Fruit fly (Drosophila melanogaster) whole organism, embryonic: Measurements from ENCODE around the gene CG13947.

ENCODE experiments used
- Asciz ChIP-seq: fragments of 200-800 bp; sonication (Bioruptor generic); optimal IDR thresholded peaks from 2 replicates; lab custom pipeline; 2017; ENCODE audit warnings: missing biosample characterization, mild to moderate bottlenecking, missing genetic modification characterization, missing genetic modification reagents
- CG10654 ChIP-seq: fragments of 200-800 bp; sonication (Bioruptor generic); optimal IDR thresholded peaks from 2 replicates; lab custom pipeline; 2016; ENCODE audit warnings: missing biosample characterization, missing genetic modification characterization
- CG10979 ChIP-seq: fragments of 200-800 bp; sonication (Bioruptor generic); optimal IDR thresholded peaks from 2 replicates; lab custom pipeline; 2018; ENCODE audit warnings: missing biosample characterization, mild to moderate bottlenecking, missing genetic modification characterization, moderate library complexity
- CG11696 ChIP-seq: fragments of 200-800 bp; sonication (Bioruptor generic); IDR thresholded peaks from 2 replicates; pipeline ENCODE4 v1.3.6; 2022; ENCODE audit warnings: missing biosample characterization, missing genetic modification characterization
- CG12071 ChIP-seq: fragments of 200-800 bp; sonication (Bioruptor generic); optimal IDR thresholded peaks from 3 replicates; lab custom pipeline; 2018; ENCODE audit warnings: missing biosample characterization, mild to moderate bottlenecking, missing genetic modification characterization
- CG12219 ChIP-seq: fragments of 200-800 bp; sonication (Bioruptor generic); optimal IDR thresholded peaks from 3 replicates; lab custom pipeline; 2018; ENCODE audit warnings: missing biosample characterization, mild to moderate bottlenecking, missing genetic modification characterization
- CG13287 ChIP-seq: fragments of 200-800 bp; sonication (Bioruptor generic); IDR thresholded peaks from 2 replicates; pipeline ENCODE4 v1.3.6; 2022; ENCODE audit warnings: missing biosample characterization, missing genetic modification characterization; ENCODE audit not compliant: partially characterized antibody
- CG13775 ChIP-seq: fragments of 200-800 bp; sonication (Bioruptor generic); optimal IDR thresholded peaks from 3 replicates; lab custom pipeline; 2017; ENCODE audit warnings: missing biosample characterization, mild to moderate bottlenecking, missing genetic modification characterization
- CG14667 ChIP-seq: fragments of 200-800 bp; sonication (Bioruptor generic); IDR thresholded peaks from 2 replicates; pipeline ENCODE4 v1.3.6; 2022; ENCODE audit warnings: missing biosample characterization, missing genetic modification characterization
- CG14965 ChIP-seq: fragments of 200-800 bp; sonication (Bioruptor generic); optimal IDR thresholded peaks from 2 replicates; lab custom pipeline; 2016; ENCODE audit warnings: missing biosample characterization, missing genetic modification characterization, borderline replicate concordance
- CG15011 ChIP-seq: fragments of 200-800 bp; sonication (Bioruptor generic); optimal IDR thresholded peaks from 3 replicates; lab custom pipeline; 2018; ENCODE audit warnings: missing biosample characterization, mild to moderate bottlenecking, missing genetic modification characterization
- CG15514 ChIP-seq: fragments of 200-800 bp; sonication (Bioruptor generic); optimal IDR thresholded peaks from 3 replicates; lab custom pipeline; 2017; ENCODE audit warnings: missing biosample characterization, missing genetic modification characterization, mild to moderate bottlenecking, moderate library complexity, missing genetic modification reagents
- CG16815 ChIP-seq: fragments of 200-800 bp; sonication (Bioruptor generic); optimal IDR thresholded peaks from 3 replicates; lab custom pipeline; 2017; ENCODE audit warnings: missing biosample characterization, mild to moderate bottlenecking, missing genetic modification characterization
- CG17829 ChIP-seq: fragments of 200-800 bp; optimal IDR thresholded peaks from 2 replicates; lab custom pipeline; 2019; ENCODE audit warnings: missing biosample characterization, mild to moderate bottlenecking, missing genetic modification characterization, moderate library complexity
- CG1832 ChIP-seq: fragments of 200-800 bp; sonication (Bioruptor generic); optimal IDR thresholded peaks from 2 replicates; lab custom pipeline; 2017; ENCODE audit warnings: missing biosample characterization, mild to moderate bottlenecking, missing genetic modification characterization, inconsistent platforms
- CG30403 ChIP-seq: fragments of 200-800 bp; sonication (Bioruptor generic); optimal IDR thresholded peaks from 3 replicates; lab custom pipeline; 2016; ENCODE audit warnings: missing biosample characterization, missing genetic modification characterization
- CG34422 ChIP-seq: fragments of 200-800 bp; sonication (Bioruptor generic); IDR thresholded peaks from 3 replicates; pipeline ENCODE4 v1.3.6; 2022; ENCODE audit warnings: missing biosample characterization, missing genetic modification characterization
- CG4328 ChIP-seq: fragments of 200-800 bp; sonication (Bioruptor generic); optimal IDR thresholded peaks from 3 replicates; lab custom pipeline; 2017; ENCODE audit warnings: missing biosample characterization, missing genetic modification reagents, missing genetic modification characterization
- CG4707 ChIP-seq: fragments of 200-800 bp; sonication (Bioruptor generic); optimal IDR thresholded peaks from 2 replicates; lab custom pipeline; 2018; ENCODE audit warnings: missing biosample characterization, mild to moderate bottlenecking, missing genetic modification characterization, moderate library complexity
- CG5180 ChIP-seq: fragments of 200-800 bp; sonication (Bioruptor generic); optimal IDR thresholded peaks from 3 replicates; lab custom pipeline; 2017; ENCODE audit warnings: missing biosample characterization, missing genetic modification characterization, mild to moderate bottlenecking, moderate library complexity, missing genetic modification reagents
- CG6813 ChIP-seq: fragments of 200-800 bp; sonication (Bioruptor generic); optimal IDR thresholded peaks from 2 replicates; lab custom pipeline; 2017; ENCODE audit warnings: missing biosample characterization, missing genetic modification characterization, mild to moderate bottlenecking, moderate library complexity, missing genetic modification reagents
- CG7556 ChIP-seq: fragments of 200-800 bp; sonication (Bioruptor generic); optimal IDR thresholded peaks from 2 replicates; lab custom pipeline; 2017; ENCODE audit warnings: missing biosample characterization, mild to moderate bottlenecking, missing genetic modification characterization
- CG7928 ChIP-seq: fragments of 200-800 bp; sonication (Bioruptor generic); optimal IDR thresholded peaks from 2 replicates; lab custom pipeline; 2017; ENCODE audit warnings: missing biosample characterization, mild to moderate bottlenecking, missing genetic modification characterization
- Dad ChIP-seq: fragments of 200-800 bp; sonication (Bioruptor generic); optimal IDR thresholded peaks from 3 replicates; lab custom pipeline; 2016; ENCODE audit warnings: missing biosample characterization, missing genetic modification characterization
- Dbx ChIP-seq: fragments of 200-800 bp; sonication (Bioruptor generic); IDR thresholded peaks from 3 replicates; pipeline ENCODE4 v1.3.6; 2022; ENCODE audit warnings: missing biosample characterization, missing genetic modification characterization
- Dfd ChIP-seq, 2 experiments: fragments of >200 bp; optimal IDR thresholded peaks; 2 replicates each; lab custom pipeline; 2017; ENCODE audit warnings: missing biosample characterization in 2 of 2, missing genetic modification characterization in 2 of 2
- E2f1 ChIP-seq: fragments of 200-800 bp; sonication (Bioruptor generic); IDR thresholded peaks from 2 replicates; pipeline ENCODE4 v1.3.6; 2022; ENCODE audit warnings: missing biosample characterization, missing genetic modification characterization
- Fer3 ChIP-seq: fragments of 200-800 bp; sonication (Bioruptor generic); optimal IDR thresholded peaks from 2 replicates; lab custom pipeline; 2018; ENCODE audit warnings: missing biosample characterization, mild to moderate bottlenecking, missing genetic modification characterization, moderate library complexity
- HLH3B ChIP-seq: fragments of 200-800 bp; sonication (Bioruptor generic); IDR thresholded peaks from 2 replicates; pipeline ENCODE4 v1.3.6; 2022; ENCODE audit warnings: missing biosample characterization, missing genetic modification characterization
- HLH54F ChIP-seq: fragments of 200-800 bp; sonication (Bioruptor generic); optimal IDR thresholded peaks from 3 replicates; lab custom pipeline; 2016; ENCODE audit warnings: missing biosample characterization, missing genetic modification characterization
- Hr78 ChIP-seq, 2 experiments: fragments of 200-800 bp in 1 of 2; fragments of >200 bp in 1 of 2; sonication (Bioruptor generic) in 1 of 2; optimal IDR thresholded peaks; 2 replicates each; lab custom pipeline; 2017 to 2019; ENCODE audit warnings: missing biosample characterization in 2 of 2, missing genetic modification characterization in 2 of 2, mild to moderate bottlenecking in 1 of 2, moderate library complexity in 1 of 2
- Rfx ChIP-seq: fragments of 200-800 bp; sonication (Bioruptor generic); IDR thresholded peaks from 2 replicates; pipeline ENCODE4 v1.3.6; 2022; ENCODE audit warnings: missing biosample characterization, missing genetic modification characterization
- amos ChIP-seq: fragments of 200-800 bp; sonication (Bioruptor generic); IDR thresholded peaks from 2 replicates; pipeline ENCODE4 v1.3.6; 2022; ENCODE audit warnings: missing biosample characterization, missing genetic modification characterization; ENCODE audit not compliant: partially characterized antibody
- ase ChIP-seq: fragments of 200-800 bp; sonication (Bioruptor generic); IDR thresholded peaks from 3 replicates; pipeline ENCODE4 v1.3.6; 2022; ENCODE audit warnings: missing biosample characterization, missing genetic modification characterization
- caup ChIP-seq: fragments of 200-800 bp; sonication (Bioruptor generic); optimal IDR thresholded peaks from 3 replicates; lab custom pipeline; 2017; ENCODE audit warnings: missing biosample characterization, mild to moderate bottlenecking, missing genetic modification characterization, moderate library complexity; ENCODE audit not compliant: severe bottlenecking
- ci ChIP-seq: fragments of 200-800 bp; sonication (Bioruptor generic); IDR thresholded peaks from 3 replicates; pipeline ENCODE4 v1.3.6; 2022; ENCODE audit warnings: missing biosample characterization, missing genetic modification characterization
- esg ChIP-seq: fragments of 200-800 bp; sonication (Bioruptor generic); conservative IDR thresholded peaks from 2 replicates; pipeline ENCODE4 v1.3.6; 2022; ENCODE audit warnings: missing biosample characterization, missing genetic modification characterization
- fd64A ChIP-seq: fragments of 200-800 bp; sonication (Bioruptor generic); optimal IDR thresholded peaks from 3 replicates; lab custom pipeline; 2018; ENCODE audit warnings: missing biosample characterization, mild to moderate bottlenecking, missing genetic modification characterization
- grn ChIP-seq: fragments of 200-800 bp; sonication (Bioruptor generic); optimal IDR thresholded peaks from 3 replicates; lab custom pipeline; 2017; ENCODE audit warnings: missing biosample characterization, missing genetic modification characterization
- hb ChIP-seq: fragments of 200-800 bp; sonication (Bioruptor generic); IDR thresholded peaks from 3 replicates; pipeline ENCODE4 v1.3.6; 2022; ENCODE audit warnings: missing biosample characterization, missing genetic modification characterization; ENCODE audit not compliant: partially characterized antibody
- her ChIP-seq: fragments of 200-800 bp; sonication (Bioruptor generic); optimal IDR thresholded peaks from 2 replicates; lab custom pipeline; 2016; ENCODE audit warnings: missing biosample characterization, missing genetic modification characterization
- onecut ChIP-seq: fragments of 200-800 bp; sonication (Bioruptor generic); IDR thresholded peaks from 2 replicates; pipeline ENCODE4 v1.3.6; 2022; ENCODE audit warnings: missing biosample characterization, missing genetic modification characterization
- ranshi ChIP-seq: fragments of 200-800 bp; sonication (Bioruptor generic); IDR thresholded peaks from 2 replicates; pipeline ENCODE4 v1.3.6; 2022; ENCODE audit warnings: missing biosample characterization, missing genetic modification characterization
- row ChIP-seq: fragments of 200-800 bp; sonication (Bioruptor generic); IDR thresholded peaks from 3 replicates; pipeline ENCODE4 v1.3.6; 2022; ENCODE audit warnings: missing biosample characterization, missing genetic modification characterization
- scrt ChIP-seq: fragments of 200-800 bp; sonication (Bioruptor generic); optimal IDR thresholded peaks from 2 replicates; lab custom pipeline; 2018; ENCODE audit warnings: missing biosample characterization, mild to moderate bottlenecking, missing genetic modification characterization, moderate library complexity
- sr ChIP-seq: fragments of 200-800 bp; sonication (Bioruptor generic); IDR thresholded peaks from 3 replicates; pipeline ENCODE4 v1.3.6; 2022; ENCODE audit warnings: missing biosample characterization, missing genetic modification characterization
- stwl ChIP-seq: fragments of 200-800 bp; sonication (Bioruptor generic); optimal IDR thresholded peaks from 3 replicates; lab custom pipeline; 2018; ENCODE audit warnings: missing biosample characterization, mild to moderate bottlenecking, missing genetic modification characterization, moderate library complexity
- tgo ChIP-seq: fragments of 200-800 bp; sonication (Bioruptor generic); IDR thresholded peaks from 3 replicates; pipeline ENCODE4 v1.3.6; 2022; ENCODE audit warnings: missing biosample characterization, missing genetic modification characterization

The CG13947 gene

dm6 chr2L:740031-740430 lies 38.9 kb upstream of the CG13947 start (continued):
- TF ChIP-seq Dfd (GFP tag; optimal IDR thresholded peaks at IDR 0.05; lab: Kevin White, UChicago): peak in 1 of 2 experiments; percentile 63
- TF ChIP-seq fd64A: no peak
- TF ChIP-seq CG15011 (GFP tag; lab: Kevin White, UChicago): no peak
- peak; percentile 24; the same call in 1 of the 2 replicates for TF ChIP-seq CG14667
- no peak for TF ChIP-seq CG6813 (GFP tag; lab: Kevin White, UChicago)
- TF ChIP-seq Rfx: peak; percentile 65
- no peak for TF ChIP-seq Dbx
- no peak for TF ChIP-seq Fer3 (tag; lab: Kevin White, UChicago)
- TF ChIP-seq stwl (tag; lab: Kevin White, UChicago): peak; percentile 91
- TF ChIP-seq Hr78 (GFP tag; optimal IDR thresholded peaks at IDR 0.05; lab: Kevin White, UChicago): peak in 1 of 2 experiments; percentile 47
- TF ChIP-seq sr (GFP tag; lab: Robert Waterston, UW): no peak
- TF ChIP-seq CG7928 (GFP tag; lab: Kevin White, UChicago): no peak
- TF ChIP-seq CG14965 (GFP tag; lab: Kevin White, UChicago): no peak
- TF ChIP-seq tgo (GFP tag; lab: Robert Waterston, UW): no peak; the same call in 2 of the 3 replicates
- no peak for TF ChIP-seq CG12071 (GFP tag; lab: Kevin White, UChicago)
- TF ChIP-seq CG13287 (GFP tag; lab: Robert Waterston, UW): 0 out of 2 replicates have a peak, but pooled peaks have one; percentile 40
- TF ChIP-seq HLH54F (GFP tag; lab: Kevin White, UChicago): no peak
- peak; percentile 2 for TF ChIP-seq CG13775 (GFP tag; lab: Kevin White, UChicago)
- 0 out of 3 replicates have a peak, but pooled peaks have one; percentile 46 for TF ChIP-seq hb (GFP tag; lab: Robert Waterston, UW)
- no peak for TF ChIP-seq her (GFP tag; lab: Kevin White, UChicago)
- no peak for TF ChIP-seq grn (GFP tag; lab: Kevin White, UChicago)
- TF ChIP-seq CG34422: no peak

- TF ChIP-seq HLH3B (GFP tag; lab: Robert Waterston, UW): no peak
- TF ChIP-seq ase: no peak
- no peak for TF ChIP-seq E2f1 (GFP tag; lab: Robert Waterston, UW)
- no peak for TF ChIP-seq Asciz (GFP tag; lab: Kevin White, UChicago)
- no peak for TF ChIP-seq esg (GFP tag; lab: Robert Waterston, UW)
- TF ChIP-seq Dad (GFP tag; lab: Kevin White, UChicago): no peak
Observed at dm6 chr2L:744295-744694, 34.7 kb upstream of the CG13947 start, which contains the start of gene Eaat2. Eaat2 (minus strand) TSS chr2L:744395.

dm6 chr2L:745785-746184 lies 33.2 kb upstream of the CG13947 start:
- no peak for TF ChIP-seq CG11696
- no peak for TF ChIP-seq onecut
- peak; percentile 2 for TF ChIP-seq CG5180 (GFP tag; lab: Kevin White, UChicago)
- TF ChIP-seq CG7556 (GFP tag; lab: Kevin White, UChicago): peak; percentile 8
- peak; percentile 68; the same call in 2 of the 3 replicates for TF ChIP-seq ci (GFP tag; lab: Robert Waterston, UW)
- TF ChIP-seq CG15514 (GFP tag; lab: Kevin White, UChicago): peak; percentile 33
- no peak for TF ChIP-seq CG30403 (GFP tag; lab: Kevin White, UChicago)
- TF ChIP-seq row: peak; percentile 20; the same call in 1 of the 3 replicates
- peak; percentile 21 for TF ChIP-seq CG12219 (GFP tag; lab: Kevin White, UChicago)
- TF ChIP-seq scrt (GFP tag; lab: Kevin White, UChicago): peak; percentile 92
- TF ChIP-seq CG4328 (GFP tag; lab: Kevin White, UChicago): no peak
- TF ChIP-seq ranshi (GFP tag; lab: Robert Waterston, UW): no peak
- TF ChIP-seq caup (GFP tag; lab: Kevin White, UChicago): peak; percentile 28
- no peak for TF ChIP-seq amos
- no peak for TF ChIP-seq CG10979
- no peak for TF ChIP-seq CG10654 (GFP tag; lab: Kevin White, UChicago)
- no peak for TF ChIP-seq CG1832 (GFP tag; lab: Kevin White, UChicago)
- no peak for TF ChIP-seq CG16815 (GFP tag; lab: Kevin White, UChicago)
- no peak for TF ChIP-seq CG4707 (GFP tag; lab: Kevin White, UChicago)
- no peak for TF ChIP-seq CG17829 (tag; lab: Kevin White, UChicago)
